Fruit fly (Drosophila melanogaster) Kc167 (cell line): ENCODE measurements around the gene ND-B14.5A.

Experiments
- Myc ChIP-seq: fragments of >200 bp; optimal IDR thresholded peaks from 2 replicates; lab custom pipeline; 2017; ENCODE audit warnings: missing external identifiers
- psq ChIP-seq: fragments of >200 bp; optimal IDR thresholded peaks from 2 replicates; lab custom pipeline; 2017; ENCODE audit warnings: missing external identifiers

- TF ChIP-seq psq (lab: Kevin White, UChicago) (no peak), Myc (lab: Kevin White, UChicago) (no peak)
Observed at dm6 chrX:2158668-2159163, 13.6 kb upstream of the ND-B14.5A start, which contains the start of gene wapl.
